Worm (Caenorhabditis elegans) whole organism, L2 larva: Measurements from ENCODE around the gene dop-6.

Source experiments
- F13H6.1 ChIP-seq: sonication (generic microtip); optimal IDR thresholded peaks from 2 replicates; lab custom pipeline; 2016; ENCODE audit warnings: missing genetic modification characterization, missing compliant biosample characterization
- ZK546.5 ChIP-seq: sonication (generic microtip); optimal IDR thresholded peaks from 2 replicates; lab custom pipeline; 2017; ENCODE audit warnings: missing biosample characterization, missing genetic modification characterization
- aly-2 ChIP-seq: fragments of 150-350 bp; optimal IDR thresholded peaks from 2 replicates; lab custom pipeline; 2014; ENCODE audit warnings: missing biosample characterization, missing genetic modification characterization
- ama-1 ChIP-seq: fragments of 150-350 bp; optimal IDR thresholded peaks from 2 replicates; lab custom pipeline; 2018; ENCODE audit warnings: inconsistent platforms
- blmp-1 ChIP-seq: sonication (generic microtip); optimal IDR thresholded peaks from 2 replicates; lab custom pipeline; 2017; ENCODE audit warnings: missing genetic modification characterization, mild to moderate bottlenecking, missing compliant biosample characterization, antibody characterized with exemption, moderate library complexity; ENCODE audit not compliant: insufficient read depth
- ceh-82 ChIP-seq: fragments of 150-350 bp; optimal IDR thresholded peaks from 2 replicates; lab custom pipeline; 2014; ENCODE audit warnings: missing biosample characterization, missing genetic modification characterization
- crh-2 ChIP-seq: sonication (generic microtip); optimal IDR thresholded peaks from 2 replicates; lab custom pipeline; 2017; ENCODE audit warnings: missing biosample characterization, missing genetic modification characterization
- dmd-4 ChIP-seq: sonication (generic microtip); optimal IDR thresholded peaks from 2 replicates; lab custom pipeline; 2017; ENCODE audit warnings: missing biosample characterization, missing genetic modification characterization
- egl-27 ChIP-seq: sonication (generic microtip); optimal IDR thresholded peaks from 3 replicates; lab custom pipeline; 2017; ENCODE audit warnings: missing biosample characterization, missing genetic modification reagents, missing genetic modification characterization
- elt-1 ChIP-seq: fragments of 150-350 bp; optimal IDR thresholded peaks from 2 replicates; lab custom pipeline; 2014; ENCODE audit warnings: missing biosample characterization, missing genetic modification characterization
- elt-3 ChIP-seq: sonication (generic microtip); optimal IDR thresholded peaks from 2 replicates; lab custom pipeline; 2017; ENCODE audit warnings: missing biosample characterization, missing genetic modification characterization
- fos-1 ChIP-seq: fragments of 150-350 bp; optimal IDR thresholded peaks from 2 replicates; lab custom pipeline; 2014; ENCODE audit warnings: missing biosample characterization, missing genetic modification characterization
- gmeb-1 ChIP-seq: fragments of 150-350 bp; optimal IDR thresholded peaks from 2 replicates; lab custom pipeline; 2014; ENCODE audit warnings: missing biosample characterization, missing genetic modification characterization
- lin-13 ChIP-seq: fragments of 150-350 bp; optimal IDR thresholded peaks from 2 replicates; lab custom pipeline; 2014; ENCODE audit warnings: missing biosample characterization, missing genetic modification reagents, missing genetic modification characterization
- lsy-2 ChIP-seq, 2 experiments: fragments of 150-350 bp in 1 of 2; sonication (generic microtip) in 1 of 2; optimal IDR thresholded peaks; 2 replicates each; lab custom pipeline; 2014 to 2017; ENCODE audit warnings: missing biosample characterization in 2 of 2, missing genetic modification characterization in 2 of 2
- mbf-1 ChIP-seq: sonication (generic microtip); optimal IDR thresholded peaks from 2 replicates; lab custom pipeline; 2017; ENCODE audit warnings: missing biosample characterization, missing genetic modification characterization
- nhr-10 ChIP-seq: sonication (generic microtip); optimal IDR thresholded peaks from 2 replicates; lab custom pipeline; 2017; ENCODE audit warnings: missing biosample characterization, missing genetic modification characterization
- nhr-11 ChIP-seq: fragments of 150-350 bp; optimal IDR thresholded peaks from 2 replicates; lab custom pipeline; 2014; ENCODE audit warnings: missing biosample characterization, missing genetic modification characterization
- nhr-129 ChIP-seq: fragments of 150-350 bp; optimal IDR thresholded peaks from 2 replicates; lab custom pipeline; 2014; ENCODE audit warnings: missing biosample characterization, missing genetic modification characterization
- nhr-21 ChIP-seq: fragments of 150-350 bp; optimal IDR thresholded peaks from 2 replicates; lab custom pipeline; 2014; ENCODE audit warnings: missing biosample characterization, missing genetic modification characterization
- nhr-6 ChIP-seq: fragments of 150-350 bp; optimal IDR thresholded peaks from 2 replicates; lab custom pipeline; 2014; ENCODE audit warnings: missing biosample characterization, missing genetic modification characterization
- nhr-77 ChIP-seq: fragments of 150-350 bp; optimal IDR thresholded peaks from 2 replicates; lab custom pipeline; 2014; ENCODE audit warnings: missing biosample characterization, missing genetic modification characterization
- peb-1 ChIP-seq: fragments of 150-350 bp; optimal IDR thresholded peaks from 2 replicates; lab custom pipeline; 2014; ENCODE audit warnings: missing biosample characterization, missing genetic modification characterization
- skn-1 ChIP-seq: sonication (generic microtip); optimal IDR thresholded peaks from 2 replicates; lab custom pipeline; 2017; ENCODE audit warnings: missing biosample characterization, missing genetic modification characterization
- sma-3 ChIP-seq: sonication (generic microtip); optimal IDR thresholded peaks from 2 replicates; lab custom pipeline; 2016; ENCODE audit warnings: missing genetic modification reagents, missing genetic modification characterization, missing compliant biosample characterization
- snpc-4 ChIP-seq: fragments of 150-350 bp; optimal IDR thresholded peaks from 2 replicates; lab custom pipeline; 2014; ENCODE audit warnings: missing biosample characterization, missing genetic modification characterization
- unc-55 ChIP-seq: fragments of 150-350 bp; sonication (generic microtip); optimal IDR thresholded peaks from 3 replicates; lab custom pipeline; 2014; ENCODE audit warnings: missing biosample characterization, missing genetic modification reagents, missing genetic modification characterization
- unc-62 ChIP-seq: fragments of 150-350 bp; optimal IDR thresholded peaks from 2 replicates; lab custom pipeline; 2014; ENCODE audit warnings: missing biosample characterization, missing genetic modification reagents, missing genetic modification characterization
- zag-1 ChIP-seq: fragments of 150-350 bp; optimal IDR thresholded peaks from 2 replicates; lab custom pipeline; 2014; ENCODE audit warnings: missing biosample characterization, missing genetic modification characterization

The dop-6 gene

DNA sequence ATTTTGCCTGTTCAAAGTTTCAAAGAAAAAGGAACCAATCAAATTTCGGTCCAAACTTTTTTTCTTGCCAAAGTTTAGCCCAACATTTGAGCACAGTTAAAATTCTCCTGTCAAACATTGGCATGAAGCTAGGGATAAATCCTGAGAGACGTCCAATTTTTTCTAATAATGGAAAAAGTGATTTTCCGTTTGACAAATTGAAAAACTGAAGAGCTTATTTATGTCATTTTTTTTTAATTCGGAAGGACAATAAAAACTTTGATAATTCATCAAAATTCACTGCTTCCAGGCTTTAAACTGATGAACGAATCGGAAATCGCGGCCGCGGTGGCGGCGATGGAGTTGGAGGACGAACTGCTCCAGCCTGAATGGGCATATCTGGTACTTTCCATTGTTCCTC lies at the start of gene dop-6:
Gene dop-6 (plus strand): TSS at position 301 of the 400 bp plus-strand sequence.
- TF ChIP-seq peb-1 (tag; lab: Kevin White, UChicago) (no peak), F13H6.1 (tag; lab: Kevin White, UChicago) (no peak), mbf-1 (tag; lab: Kevin White, UChicago) (no peak), unc-55 (GFP tag; lab: Kevin White, UChicago) (no peak), unc-62 (no peak), nhr-10 (tag; lab: Kevin White, UChicago) (no peak), dmd-4 (tag; lab: Kevin White, UChicago) (no peak), lin-13 (GFP tag; lab: Kevin White, UChicago) (no peak), blmp-1 (tag; lab: Kevin White, UChicago) (no peak), nhr-129 (tag; lab: Kevin White, UChicago) (no peak), sma-3 (GFP tag; lab: Kevin White, UChicago) (no peak), egl-27 (tag; lab: Kevin White, UChicago) (no peak)

DNA sequence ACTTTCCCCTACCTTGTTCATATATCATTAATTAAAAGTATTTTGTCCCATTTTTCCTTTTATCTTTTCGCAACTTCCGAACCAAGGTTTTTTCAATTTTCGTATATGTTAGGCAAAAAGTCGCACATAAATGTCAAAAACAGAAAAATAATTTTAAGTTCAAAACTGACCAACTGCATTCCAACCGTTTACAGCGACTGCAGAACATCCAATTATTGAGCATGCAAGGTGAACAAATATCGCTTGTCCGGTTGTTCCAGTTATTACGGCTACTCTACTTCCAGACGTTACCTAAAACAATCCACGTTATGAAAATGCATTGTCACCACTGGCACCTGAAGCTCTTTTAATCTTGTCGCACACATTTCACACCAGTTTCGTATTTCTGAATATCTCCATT lies 47.0 kb upstream of the dop-6 start, which contains the start of gene C52B9.10:
Gene C52B9.10 (plus strand): TSS at position 301 of the 400 bp plus-strand sequence.
- TF ChIP-seq egl-27 (tag; lab: Kevin White, UChicago) (no peak), fos-1 (tag; lab: Kevin White, UChicago) (no peak), elt-1 (no peak), elt-3 (tag; lab: Kevin White, UChicago) (no peak), skn-1 (tag; lab: Kevin White, UChicago) (no peak), ama-1 (lab: Kevin White, UChicago) (no peak), sma-3 (GFP tag; lab: Kevin White, UChicago) (no peak), unc-55 (GFP tag; lab: Kevin White, UChicago) (no peak), peb-1 (tag; lab: Kevin White, UChicago) (no peak), lsy-2 (tag; optimal IDR thresholded peaks at IDR 0.05; lab: Kevin White, UChicago) (no peak), snpc-4 (tag; lab: Kevin White, UChicago) (no peak), blmp-1 (tag; lab: Kevin White, UChicago) (no peak), ceh-82 (tag; lab: Kevin White, UChicago) (no peak)

DNA sequence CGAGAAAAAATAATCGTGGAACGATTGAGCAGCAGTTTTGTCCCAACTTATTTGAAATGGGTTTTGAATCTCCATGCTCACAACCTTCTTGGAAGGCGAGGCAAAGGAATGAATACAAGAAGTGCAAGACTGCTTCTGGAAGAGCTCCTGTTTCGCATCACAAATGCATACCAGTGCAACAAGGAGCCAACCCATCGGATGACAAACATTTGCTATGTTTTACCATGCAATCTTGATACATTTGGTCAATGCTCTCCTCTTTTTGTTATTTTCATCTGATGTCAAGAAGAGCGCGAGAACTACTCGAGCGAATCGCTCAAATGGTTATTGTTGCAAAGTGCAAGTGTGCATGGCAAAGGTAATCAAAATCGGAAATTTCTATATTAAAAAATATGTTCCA lies 46.5 kb upstream of the dop-6 start, which contains the start of gene mec-18:
Gene mec-18 (minus strand): TSS at position 101 of the 400 bp plus-strand sequence.
- no peak for TF ChIP-seq sma-3 (GFP tag; lab: Kevin White, UChicago)
- TF ChIP-seq unc-62, result no peak
- no peak for TF ChIP-seq peb-1 (tag; lab: Kevin White, UChicago)
- peak; percentile 9 for TF ChIP-seq unc-55 (GFP tag; lab: Kevin White, UChicago)
- no peak for TF ChIP-seq snpc-4 (tag; lab: Kevin White, UChicago)

DNA sequence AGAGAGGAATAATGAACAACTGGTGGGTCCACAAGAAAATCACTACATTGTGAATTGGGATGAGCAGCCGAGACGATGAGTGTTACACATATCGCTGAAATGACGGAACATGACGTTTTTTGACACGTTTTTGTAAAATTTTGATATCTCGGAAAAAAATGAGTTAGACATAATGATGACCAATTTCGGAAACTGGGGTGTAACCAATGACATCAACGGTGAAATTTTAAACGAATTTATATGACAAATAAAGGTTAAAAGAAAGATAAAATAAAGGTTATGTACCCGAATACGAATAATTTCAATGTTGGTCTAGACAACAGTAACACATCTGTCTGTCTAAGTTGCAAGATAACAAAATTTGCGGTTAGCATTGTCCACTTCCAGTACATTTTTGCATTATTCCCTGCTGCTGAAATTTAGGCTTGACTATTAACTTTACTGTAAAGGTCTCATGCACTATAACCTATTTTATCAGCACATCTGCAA lies 41.3 kb upstream of the dop-6 start, which contains the start of the genes twk-28 and ets-9:
Gene twk-28 (minus strand): TSS at position 51 of the 489 bp plus-strand sequence.
Gene ets-9 (plus strand): TSS at position 410 of the 489 bp plus-strand sequence.
- TF ChIP-seq ZK546.5, result no peak
- TF ChIP-seq nhr-21 (tag; lab: Kevin White, UChicago), result no peak
- TF ChIP-seq nhr-77 (tag; lab: Kevin White, UChicago), result no peak
- no peak for TF ChIP-seq zag-1 (tag; lab: Kevin White, UChicago)
- no peak for TF ChIP-seq lsy-2 (tag; optimal IDR thresholded peaks at IDR 0.05; lab: Kevin White, UChicago)
- no peak for TF ChIP-seq ceh-82 (tag; lab: Kevin White, UChicago)

DNA sequence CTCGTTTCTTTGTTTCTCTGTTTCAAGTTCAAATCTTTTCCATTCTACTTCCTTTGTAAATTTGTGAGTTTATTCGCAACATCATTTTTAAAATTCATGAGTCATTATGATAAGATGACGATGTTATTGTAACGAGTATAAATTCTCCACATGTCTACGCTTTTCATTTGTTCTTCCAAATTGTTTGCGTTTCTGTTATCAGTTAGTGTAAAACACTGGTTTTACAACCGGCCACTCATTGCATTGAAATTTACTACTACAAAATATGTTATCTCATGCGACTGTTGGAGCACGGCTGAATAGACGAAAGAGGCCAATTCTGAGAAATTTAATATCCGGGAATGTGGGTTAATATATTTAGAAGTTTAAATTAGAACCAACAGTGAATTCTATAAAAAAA lies 38.3 kb upstream of the dop-6 start, which contains the start of gene C52B9.19:
Gene C52B9.19 (plus strand): TSS at position 176 of the 400 bp plus-strand sequence.
- TF ChIP-seq aly-2 (tag; lab: Kevin White, UChicago) (no peak), fos-1 (tag; lab: Kevin White, UChicago) (peak; percentile 53), elt-3 (tag; lab: Kevin White, UChicago) (no peak), crh-2 (tag; lab: Kevin White, UChicago) (peak; percentile 12)

DNA sequence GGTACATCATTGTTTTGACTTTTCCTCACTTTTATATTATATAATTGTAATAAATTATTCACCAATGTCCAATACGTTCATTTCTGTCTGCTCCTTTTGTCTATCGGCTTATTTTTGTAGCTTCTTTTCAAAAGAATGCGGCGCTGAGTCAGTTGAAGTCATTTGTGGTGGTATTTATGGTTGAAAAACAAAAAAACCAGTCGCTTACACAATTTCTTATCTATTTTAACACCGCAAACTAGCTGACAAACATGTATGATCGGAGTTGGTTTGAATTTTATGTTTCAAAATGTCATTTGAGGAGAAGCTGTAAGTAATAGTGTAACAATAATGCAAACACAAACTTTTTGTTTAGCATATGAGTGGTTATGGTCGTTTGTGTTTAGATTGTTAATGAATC lies 36.7 kb upstream of the dop-6 start, which contains the start of gene ets-10:
Gene ets-10 (plus strand): TSS at position 201 of the 400 bp plus-strand sequence.
- no peak for TF ChIP-seq nhr-6 (tag; lab: Kevin White, UChicago)
- TF ChIP-seq elt-3 (tag; lab: Kevin White, UChicago), result no peak
- TF ChIP-seq nhr-21 (tag; lab: Kevin White, UChicago), result no peak
- TF ChIP-seq zag-1 (tag; lab: Kevin White, UChicago), result no peak
- no peak for TF ChIP-seq gmeb-1 (tag; lab: Kevin White, UChicago)
- no peak for TF ChIP-seq nhr-11
